Fruit fly (Drosophila melanogaster) whole organism, embryonic: ENCODE results near the gene CG15547.
A peak's percentile ranks its signal among the peaks of the same experiment; 100 is the strongest.

Experiments used
- Asciz ChIP-seq: fragments of 200-800 bp; sonication (Bioruptor generic); optimal IDR thresholded peaks from 2 replicates; lab custom pipeline; 2017; ENCODE audit warnings: missing biosample characterization, mild to moderate bottlenecking, missing genetic modification characterization, missing genetic modification reagents
- CG10267 ChIP-seq: fragments of 200-800 bp; sonication (Bioruptor generic); optimal IDR thresholded peaks from 2 replicates; lab custom pipeline; 2018; ENCODE audit warnings: missing biosample characterization, mild to moderate bottlenecking, missing genetic modification characterization, moderate library complexity
- CG10431 ChIP-seq: fragments of 200-800 bp; sonication (Bioruptor generic); optimal IDR thresholded peaks from 3 replicates; lab custom pipeline; 2018; ENCODE audit warnings: missing biosample characterization, mild to moderate bottlenecking, missing genetic modification characterization
- CG10979 ChIP-seq: fragments of 200-800 bp; sonication (Bioruptor generic); optimal IDR thresholded peaks from 2 replicates; lab custom pipeline; 2018; ENCODE audit warnings: missing biosample characterization, mild to moderate bottlenecking, missing genetic modification characterization, moderate library complexity
- CG11085 ChIP-seq: fragments of 200-800 bp; sonication (Bioruptor generic); IDR thresholded peaks from 2 replicates; pipeline ENCODE4 v1.3.6; 2022; ENCODE audit warnings: missing biosample characterization, missing genetic modification characterization
- CG13287 ChIP-seq: fragments of 200-800 bp; sonication (Bioruptor generic); IDR thresholded peaks from 2 replicates; pipeline ENCODE4 v1.3.6; 2022; ENCODE audit warnings: missing biosample characterization, missing genetic modification characterization; ENCODE audit not compliant: partially characterized antibody
- CG14710 ChIP-seq: fragments of 200-800 bp; sonication (Bioruptor generic); optimal IDR thresholded peaks from 3 replicates; lab custom pipeline; 2019; ENCODE audit warnings: missing biosample characterization, mild to moderate bottlenecking, missing genetic modification characterization, moderate library complexity
- CG15479 ChIP-seq: fragments of 200-800 bp; sonication (Bioruptor generic); optimal IDR thresholded peaks from 3 replicates; lab custom pipeline; 2019; ENCODE audit warnings: missing biosample characterization, mild to moderate bottlenecking, missing genetic modification characterization, moderate library complexity
- CG1603 ChIP-seq: fragments of 200-800 bp; sonication (Bioruptor generic); optimal IDR thresholded peaks from 2 replicates; lab custom pipeline; 2019; ENCODE audit warnings: missing biosample characterization, mild to moderate bottlenecking, missing genetic modification characterization, moderate library complexity
- CG16815 ChIP-seq: fragments of 200-800 bp; sonication (Bioruptor generic); optimal IDR thresholded peaks from 3 replicates; lab custom pipeline; 2017; ENCODE audit warnings: missing biosample characterization, mild to moderate bottlenecking, missing genetic modification characterization
- CG18599 ChIP-seq: fragments of 200-800 bp; sonication (Bioruptor generic); optimal IDR thresholded peaks from 3 replicates; lab custom pipeline; 2017; ENCODE audit warnings: missing biosample characterization, missing genetic modification characterization, mild to moderate bottlenecking, moderate library complexity, missing genetic modification reagents
- CG2712 ChIP-seq: fragments of 200-800 bp; optimal IDR thresholded peaks from 3 replicates; lab custom pipeline; 2019; ENCODE audit warnings: missing biosample characterization, mild to moderate bottlenecking, missing genetic modification characterization, moderate library complexity
- CG30403 ChIP-seq: fragments of 200-800 bp; sonication (Bioruptor generic); optimal IDR thresholded peaks from 3 replicates; lab custom pipeline; 2016; ENCODE audit warnings: missing biosample characterization, missing genetic modification characterization
- CG31365 ChIP-seq: fragments of 200-800 bp; sonication (Bioruptor generic); optimal IDR thresholded peaks from 2 replicates; lab custom pipeline; 2018; ENCODE audit warnings: missing biosample characterization, mild to moderate bottlenecking, missing genetic modification characterization
- CG31441 ChIP-seq: fragments of 200-800 bp; sonication (Bioruptor generic); IDR thresholded peaks from 2 replicates; pipeline ENCODE4 v1.3.6; 2022; ENCODE audit warnings: missing biosample characterization, missing genetic modification characterization
- CG3163 ChIP-seq: fragments of 200-800 bp; sonication (Bioruptor generic); optimal IDR thresholded peaks from 3 replicates; lab custom pipeline; 2016; ENCODE audit warnings: missing biosample characterization, missing genetic modification characterization
- CG5245 ChIP-seq: fragments of 200-800 bp; sonication (Bioruptor generic); optimal IDR thresholded peaks from 3 replicates; lab custom pipeline; 2016; ENCODE audit warnings: missing biosample characterization, missing genetic modification characterization
- CG6689 ChIP-seq: fragments of 200-800 bp; sonication (Bioruptor generic); IDR thresholded peaks from 2 replicates; pipeline ENCODE4 v1.3.6; 2022; ENCODE audit warnings: missing biosample characterization, missing genetic modification characterization
- CG7556 ChIP-seq: fragments of 200-800 bp; sonication (Bioruptor generic); optimal IDR thresholded peaks from 2 replicates; lab custom pipeline; 2017; ENCODE audit warnings: missing biosample characterization, mild to moderate bottlenecking, missing genetic modification characterization
- CG8359 ChIP-seq: fragments of 200-800 bp; sonication (Bioruptor generic); optimal IDR thresholded peaks from 2 replicates; lab custom pipeline; 2017; ENCODE audit warnings: missing biosample characterization, mild to moderate bottlenecking, missing genetic modification characterization, borderline replicate concordance
- CG8388 ChIP-seq: fragments of 200-800 bp; sonication (Bioruptor generic); optimal IDR thresholded peaks from 2 replicates; lab custom pipeline; 2019; ENCODE audit warnings: missing biosample characterization, mild to moderate bottlenecking, missing genetic modification characterization, moderate library complexity
- CG9727 ChIP-seq: fragments of 200-800 bp; sonication (Bioruptor generic); optimal IDR thresholded peaks from 3 replicates; lab custom pipeline; 2017; ENCODE audit warnings: missing biosample characterization, mild to moderate bottlenecking, missing genetic modification characterization
- ERR ChIP-seq: fragments of 200-800 bp; sonication (Bioruptor generic); optimal IDR thresholded peaks from 2 replicates; lab custom pipeline; 2016; ENCODE audit warnings: missing biosample characterization, missing genetic modification characterization
- Ets65A ChIP-seq: fragments of 200-800 bp; sonication (Bioruptor generic); peaks from one replicate; lab custom pipeline; 2016; ENCODE audit warnings: missing biosample characterization, missing genetic modification characterization
- Hey ChIP-seq: fragments of 200-800 bp; sonication (Bioruptor generic); optimal IDR thresholded peaks from 3 replicates; lab custom pipeline; 2018; ENCODE audit warnings: missing biosample characterization, mild to moderate bottlenecking, missing genetic modification characterization
- HmgD ChIP-seq: fragments of 200-800 bp; sonication (Bioruptor generic); optimal IDR thresholded peaks from 3 replicates; lab custom pipeline; 2016; ENCODE audit warnings: missing biosample characterization, missing genetic modification characterization
- Hmr ChIP-seq: fragments of 200-800 bp; sonication (Bioruptor generic); optimal IDR thresholded peaks from 3 replicates; lab custom pipeline; 2017; ENCODE audit warnings: mild to moderate bottlenecking, missing biosample characterization, missing genetic modification reagents, missing genetic modification characterization
- Meics ChIP-seq: fragments of 200-800 bp; sonication (Bioruptor generic); optimal IDR thresholded peaks from 2 replicates; lab custom pipeline; 2017; ENCODE audit warnings: missing biosample characterization, mild to moderate bottlenecking, missing genetic modification characterization
- Side ChIP-seq: fragments of 200-800 bp; sonication (Bioruptor generic); optimal IDR thresholded peaks from 2 replicates; lab custom pipeline; 2016; ENCODE audit warnings: missing biosample characterization, missing genetic modification characterization
- Sox100B ChIP-seq: fragments of 200-800 bp; sonication (Bioruptor generic); optimal IDR thresholded peaks from 3 replicates; lab custom pipeline; 2018; ENCODE audit warnings: missing biosample characterization, mild to moderate bottlenecking, missing genetic modification characterization
- Stat92E ChIP-seq, 3 experiments: fragments of >200 bp in 2 of 3; fragments of 200-800 bp in 1 of 3; sonication (Bioruptor generic) in 1 of 3; optimal IDR thresholded peaks; 2 replicates each; lab custom pipeline; 2017 to 2019; ENCODE audit warnings: missing biosample characterization in 3 of 3, missing genetic modification characterization in 3 of 3, mild to moderate bottlenecking in 1 of 3, moderate library complexity in 1 of 3
- Taf1 ChIP-seq: fragments of 200-800 bp; sonication (Bioruptor generic); IDR thresholded peaks from 2 replicates; pipeline ENCODE4 v1.3.6; 2022; ENCODE audit warnings: missing biosample characterization, missing genetic modification characterization
- dmrt11E ChIP-seq: fragments of 200-800 bp; sonication (Bioruptor generic); optimal IDR thresholded peaks from 3 replicates; lab custom pipeline; 2018; ENCODE audit warnings: missing biosample characterization, mild to moderate bottlenecking, missing genetic modification characterization, moderate library complexity
- dmrt99B ChIP-seq: fragments of 200-800 bp; sonication (Bioruptor generic); optimal IDR thresholded peaks from 2 replicates; lab custom pipeline; 2018; ENCODE audit warnings: missing biosample characterization, mild to moderate bottlenecking, missing genetic modification characterization, moderate library complexity
- gcm ChIP-seq: fragments of 200-800 bp; sonication (Bioruptor generic); optimal IDR thresholded peaks from 2 replicates; lab custom pipeline; 2019; ENCODE audit warnings: missing biosample characterization, mild to moderate bottlenecking, missing genetic modification characterization, moderate library complexity
- gem ChIP-seq: fragments of 200-800 bp; sonication (Bioruptor generic); optimal IDR thresholded peaks from 2 replicates; lab custom pipeline; 2019; ENCODE audit warnings: missing biosample characterization, mild to moderate bottlenecking, missing genetic modification characterization, moderate library complexity
- jumu ChIP-seq: fragments of 200-800 bp; sonication (Bioruptor generic); optimal IDR thresholded peaks from 3 replicates; lab custom pipeline; 2016; ENCODE audit warnings: missing biosample characterization, missing genetic modification characterization
- klu ChIP-seq: fragments of 200-800 bp; sonication (Bioruptor generic); IDR thresholded peaks from 2 replicates; pipeline ENCODE4 v1.3.6; 2022; ENCODE audit warnings: missing biosample characterization, missing genetic modification characterization
- kni ChIP-seq: fragments of 200-800 bp; sonication (Bioruptor generic); optimal IDR thresholded peaks from 3 replicates; lab custom pipeline; 2017; ENCODE audit warnings: mild to moderate bottlenecking, missing biosample characterization, missing genetic modification reagents, missing genetic modification characterization
- lab ChIP-seq: fragments of 200-800 bp; sonication (Bioruptor generic); optimal IDR thresholded peaks from 3 replicates; lab custom pipeline; 2017; ENCODE audit warnings: missing biosample characterization, missing genetic modification characterization, mild to moderate bottlenecking, moderate library complexity, missing genetic modification reagents
- nmo ChIP-seq: fragments of 200-800 bp; sonication (Bioruptor generic); optimal IDR thresholded peaks from 2 replicates; lab custom pipeline; 2018; ENCODE audit warnings: missing biosample characterization, mild to moderate bottlenecking, missing genetic modification characterization, moderate library complexity
- oc ChIP-seq: fragments of 200-800 bp; sonication (Bioruptor generic); optimal IDR thresholded peaks from 2 replicates; lab custom pipeline; 2018; ENCODE audit warnings: missing biosample characterization, mild to moderate bottlenecking, missing genetic modification characterization, moderate library complexity
- onecut ChIP-seq: fragments of 200-800 bp; sonication (Bioruptor generic); IDR thresholded peaks from 2 replicates; pipeline ENCODE4 v1.3.6; 2022; ENCODE audit warnings: missing biosample characterization, missing genetic modification characterization
- phol ChIP-seq: fragments of 200-800 bp; sonication (Bioruptor generic); optimal IDR thresholded peaks from 3 replicates; lab custom pipeline; 2018; ENCODE audit warnings: missing biosample characterization, mild to moderate bottlenecking, missing genetic modification characterization, moderate library complexity
- pzg ChIP-seq: fragments of 200-800 bp; sonication (Bioruptor generic); optimal IDR thresholded peaks from 3 replicates; lab custom pipeline; 2018; ENCODE audit warnings: missing biosample characterization, mild to moderate bottlenecking, missing genetic modification characterization, moderate library complexity
- row ChIP-seq: fragments of 200-800 bp; sonication (Bioruptor generic); IDR thresholded peaks from 3 replicates; pipeline ENCODE4 v1.3.6; 2022; ENCODE audit warnings: missing biosample characterization, missing genetic modification characterization
- so ChIP-seq: fragments of 200-800 bp; sonication (Bioruptor generic); IDR thresholded peaks from 3 replicates; pipeline ENCODE4 v1.3.6; 2022; ENCODE audit warnings: missing biosample characterization, missing genetic modification characterization
- tx ChIP-seq: fragments of 200-800 bp; sonication (Bioruptor generic); optimal IDR thresholded peaks from 2 replicates; lab custom pipeline; 2016; ENCODE audit warnings: missing biosample characterization, missing genetic modification characterization

Gene CG15547

dm6 chr3R:30859901-30860560 lies 23.3 kb downstream of the CG15547 start:
- TF ChIP-seq jumu (GFP tag; lab: Kevin White, UChicago) (peak; percentile 9), Meics (GFP tag; lab: Kevin White, UChicago) (peak; percentile 8), CG9727 (GFP tag; lab: Kevin White, UChicago) (peak; percentile 25), so (GFP tag; lab: Robert Waterston, UW) (no peak), tx (no peak), gcm (GFP tag; lab: Kevin White, UChicago) (no peak), CG3163 (no peak), CG18599 (GFP tag; lab: Kevin White, UChicago) (peak; percentile 43), klu (GFP tag; lab: Robert Waterston, UW) (no peak), nmo (GFP tag; lab: Kevin White, UChicago) (peak; percentile 19), row (GFP tag; lab: Robert Waterston, UW) (peak; percentile 38; the same call in 2 of the 3 replicates), Asciz (no peak), Taf1 (GFP tag; lab: Robert Waterston, UW) (no peak), phol (tag; lab: Kevin White, UChicago) (peak; percentile 12), Stat92E (GFP tag; optimal IDR thresholded peaks at IDR 0.05; lab: Kevin White, UChicago) (no peak), Hey (tag; lab: Kevin White, UChicago) (peak; percentile 19), ERR (no peak), CG31365 (tag; lab: Kevin White, UChicago) (no peak), CG30403 (GFP tag; lab: Kevin White, UChicago) (peak; percentile 16), CG15479 (peak; percentile 77), Ets65A (GFP tag; lab: Kevin White, UChicago) (peak; percentile 77), Sox100B (GFP tag; lab: Kevin White, UChicago) (peak; percentile 13), CG31441 (GFP tag; lab: Robert Waterston, UW) (0 out of 2 replicates have a peak, but pooled peaks have one; percentile 18), CG10979 (tag; lab: Kevin White, UChicago) (peak; percentile 54), HmgD (GFP tag; lab: Kevin White, UChicago) (no peak), CG10431 (GFP tag; lab: Kevin White, UChicago) (peak; percentile 65), CG16815 (GFP tag; lab: Kevin White, UChicago) (no peak), CG10267 (tag; lab: Kevin White, UChicago) (peak; percentile 25), dmrt11E (tag; lab: Kevin White, UChicago) (peak; percentile 10), Side (GFP tag; lab: Kevin White, UChicago) (no peak), gem (tag; lab: Kevin White, UChicago) (peak; percentile 45), CG11085 (GFP tag; lab: Robert Waterston, UW) (no peak), lab (peak; percentile 35), CG5245 (GFP tag; lab: Kevin White, UChicago) (no peak), oc (tag; lab: Kevin White, UChicago) (peak; percentile 88), CG6689 (0 out of 2 replicates have a peak, but pooled peaks have one; percentile 26), CG8359 (GFP tag; lab: Kevin White, UChicago) (no peak), CG8388 (peak; percentile 12), CG13287 (no peak), kni (no peak), CG1603 (tag; lab: Kevin White, UChicago) (peak; percentile 7), CG2712 (tag; lab: Kevin White, UChicago) (peak; percentile 28), pzg (GFP tag; lab: Kevin White, UChicago) (no peak), CG7556 (GFP tag; lab: Kevin White, UChicago) (peak; percentile 40), Hmr (GFP tag; lab: Kevin White, UChicago) (peak; percentile 34), onecut (0 out of 2 replicates have a peak, but pooled peaks have one; percentile 3), CG14710 (peak; percentile 4), dmrt99B (peak; percentile 42)
